Worm (Caenorhabditis elegans) whole organism, late embryonic: ENCODE data around the gene vps-8.

Experiments
- C08G9.2 ChIP-seq: sonication (generic microtip); optimal IDR thresholded peaks from 2 replicates; lab custom pipeline; 2016; ENCODE audit warnings: mild to moderate bottlenecking, missing genetic modification characterization, moderate library complexity, missing compliant biosample characterization
- F13H6.1 ChIP-seq: sonication (generic microtip); optimal IDR thresholded peaks from 2 replicates; lab custom pipeline; 2016; ENCODE audit warnings: missing genetic modification characterization, missing compliant biosample characterization
- Y22D7AL.16 ChIP-seq: sonication (generic microtip); optimal IDR thresholded peaks from 2 replicates; lab custom pipeline; 2016; ENCODE audit warnings: missing genetic modification characterization, missing compliant biosample characterization
- ahr-1 ChIP-seq: sonication (generic microtip); optimal IDR thresholded peaks from 2 replicates; lab custom pipeline; 2016; ENCODE audit warnings: missing genetic modification characterization, missing compliant biosample characterization
- ceh-19 ChIP-seq: fragments of 200-800 bp; sonication (Bioruptor generic); optimal IDR thresholded peaks from 2 replicates; lab custom pipeline; 2018; ENCODE audit warnings: mild to moderate bottlenecking, missing genetic modification characterization, missing compliant biosample characterization
- ceh-22 ChIP-seq: sonication (generic microtip); optimal IDR thresholded peaks from 2 replicates; lab custom pipeline; 2017; ENCODE audit warnings: missing biosample characterization, missing genetic modification characterization
- ceh-30 ChIP-seq: fragments of 150-350 bp; optimal IDR thresholded peaks from 2 replicates; lab custom pipeline; 2014; ENCODE audit warnings: missing biosample characterization, missing genetic modification characterization
- ceh-31 ChIP-seq: sonication (generic microtip); optimal IDR thresholded peaks from 2 replicates; lab custom pipeline; 2016; ENCODE audit warnings: missing genetic modification characterization, missing compliant biosample characterization
- ceh-34 ChIP-seq: sonication (generic microtip); optimal IDR thresholded peaks from 2 replicates; lab custom pipeline; 2016; ENCODE audit warnings: mild to moderate bottlenecking, missing genetic modification characterization, missing compliant biosample characterization
- ceh-45 ChIP-seq: fragments of 200-800 bp; sonication (Bioruptor generic); IDR thresholded peaks from 2 replicates; pipeline ENCODE4 v1.3.6; 2022; ENCODE audit warnings: missing genetic modification reagents, missing genetic modification characterization, missing compliant biosample characterization
- ceh-48 ChIP-seq: sonication (generic microtip); optimal IDR thresholded peaks from 2 replicates; lab custom pipeline; 2016; ENCODE audit warnings: missing genetic modification characterization, inconsistent platforms, missing compliant biosample characterization
- che-1 ChIP-seq: sonication (generic microtip); optimal IDR thresholded peaks from 2 replicates; lab custom pipeline; 2016; ENCODE audit warnings: mild to moderate bottlenecking, missing genetic modification characterization, missing compliant biosample characterization
- fax-1 ChIP-seq: sonication (generic microtip); optimal IDR thresholded peaks from 2 replicates; lab custom pipeline; 2016; ENCODE audit warnings: missing genotype, missing genetic modification characterization, missing compliant biosample characterization
- hlh-13 ChIP-seq: fragments of 200-800 bp; sonication (Bioruptor generic); optimal IDR thresholded peaks from 2 replicates; lab custom pipeline; 2018; ENCODE audit warnings: mild to moderate bottlenecking, missing genetic modification characterization, missing compliant biosample characterization
- hlh-15 ChIP-seq: sonication (generic microtip); optimal IDR thresholded peaks from 2 replicates; lab custom pipeline; 2016; ENCODE audit warnings: missing genetic modification characterization, missing compliant biosample characterization
- hlh-6 ChIP-seq: sonication (generic microtip); optimal IDR thresholded peaks from 2 replicates; lab custom pipeline; 2016; ENCODE audit warnings: missing genotype, missing genetic modification characterization, missing compliant biosample characterization
- lim-6 ChIP-seq: sonication (generic microtip); optimal IDR thresholded peaks from 2 replicates; lab custom pipeline; 2016; ENCODE audit warnings: missing genetic modification characterization, missing compliant biosample characterization
- lin-11 ChIP-seq: fragments of 200-800 bp; sonication (Bioruptor generic); optimal IDR thresholded peaks from 2 replicates; lab custom pipeline; 2018; ENCODE audit warnings: mild to moderate bottlenecking, missing genetic modification characterization, missing compliant biosample characterization
- mec-3 ChIP-seq: sonication (generic microtip); optimal IDR thresholded peaks from 2 replicates; lab custom pipeline; 2016; ENCODE audit warnings: borderline replicate concordance, missing genetic modification characterization, missing compliant biosample characterization
- nhr-11 ChIP-seq: fragments of 150-350 bp; optimal IDR thresholded peaks from 2 replicates; lab custom pipeline; 2014; ENCODE audit warnings: missing biosample characterization, missing genetic modification characterization
- nhr-232 ChIP-seq: sonication (generic microtip); optimal IDR thresholded peaks from 2 replicates; lab custom pipeline; 2016; ENCODE audit warnings: missing genetic modification characterization, missing compliant biosample characterization
- odd-2 ChIP-seq: sonication (generic microtip); optimal IDR thresholded peaks from 2 replicates; lab custom pipeline; 2017; ENCODE audit warnings: antibody characterized with exemption, mild to moderate bottlenecking, missing genetic modification characterization, missing compliant biosample characterization
- pag-3 ChIP-seq: sonication (generic microtip); optimal IDR thresholded peaks from 2 replicates; lab custom pipeline; 2016; ENCODE audit warnings: missing compliant biosample characterization, missing genetic modification characterization, borderline replicate concordance
- pat-9 ChIP-seq: fragments of 200-800 bp; sonication (Bioruptor generic); optimal IDR thresholded peaks from 2 replicates; lab custom pipeline; 2018; ENCODE audit warnings: mild to moderate bottlenecking, missing genetic modification characterization, moderate library complexity, missing compliant biosample characterization
- pha-4 ChIP-seq: fragments of 150-350 bp; optimal IDR thresholded peaks from 2 replicates; lab custom pipeline; 2018; ENCODE audit warnings: missing biosample characterization, missing genetic modification reagents, missing genetic modification characterization
- pros-1 ChIP-seq: fragments of 150-350 bp; optimal IDR thresholded peaks from 2 replicates; lab custom pipeline; 2014; ENCODE audit warnings: missing biosample characterization, missing genetic modification reagents, missing genetic modification characterization
- rnt-1 ChIP-seq: sonication (generic microtip); optimal IDR thresholded peaks from 2 replicates; lab custom pipeline; 2016; ENCODE audit warnings: missing genetic modification characterization, missing compliant biosample characterization
- sox-2 ChIP-seq: fragments of 200-800 bp; sonication (Bioruptor generic); IDR thresholded peaks from 2 replicates; pipeline ENCODE4 v1.3.6; 2022; ENCODE audit warnings: missing genetic modification reagents, missing genetic modification characterization, missing compliant biosample characterization
- syd-9 ChIP-seq: sonication (generic microtip); optimal IDR thresholded peaks from 2 replicates; lab custom pipeline; 2016; ENCODE audit warnings: mild to moderate bottlenecking, missing genetic modification characterization, moderate library complexity, missing compliant biosample characterization
- tbx-2 ChIP-seq: sonication (generic microtip); optimal IDR thresholded peaks from 2 replicates; lab custom pipeline; 2016; ENCODE audit warnings: missing genetic modification characterization, missing compliant biosample characterization
- unc-42 ChIP-seq: sonication (generic microtip); optimal IDR thresholded peaks from 2 replicates; lab custom pipeline; 2016; ENCODE audit warnings: missing genotype, missing genetic modification characterization, missing compliant biosample characterization
- zip-5 ChIP-seq: sonication (generic microtip); optimal IDR thresholded peaks from 2 replicates; lab custom pipeline; 2016; ENCODE audit warnings: missing genetic modification characterization, missing compliant biosample characterization
- ztf-16 ChIP-seq: sonication (generic microtip); optimal IDR thresholded peaks from 2 replicates; lab custom pipeline; 2017; ENCODE audit warnings: missing genetic modification characterization, missing compliant biosample characterization

The vps-8 gene

ce11 chrIV:12302885-12303284, 27.1 kb upstream of the vps-8 start:
- no peak for TF ChIP-seq F13H6.1 (tag; lab: Kevin White, UChicago)
- TF ChIP-seq pat-9 (tag; lab: Kevin White, UChicago), result no peak
- TF ChIP-seq lim-6 (tag; lab: Kevin White, UChicago), result no peak
- no peak for TF ChIP-seq pros-1 (tag; lab: Kevin White, UChicago)

DNA sequence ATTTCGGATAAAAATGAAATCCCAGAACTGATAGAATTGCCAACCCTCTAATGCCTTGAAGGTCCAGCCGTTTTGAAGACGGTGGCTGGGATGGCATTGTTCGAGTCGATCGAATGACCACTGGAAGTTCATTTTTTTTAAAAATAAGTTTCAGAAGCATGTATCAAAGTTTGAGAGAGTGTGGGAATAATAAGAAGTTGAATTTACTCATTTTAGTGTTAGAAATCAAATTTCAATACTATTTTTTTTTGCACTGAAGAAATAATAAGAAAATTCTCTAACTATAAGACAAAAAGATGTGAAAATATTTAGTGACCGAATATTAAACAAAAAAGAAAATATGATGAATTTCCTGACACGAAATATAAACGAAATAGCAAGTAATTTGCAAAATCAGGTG, 25.4 kb upstream of the vps-8 start, which contains the start of gene oac-59:
TSS of gene oac-59 (minus strand) at position 101 of the 400 bp plus-strand sequence.
- TF ChIP-seq ceh-19 (GFP tag; lab: Kevin White, UChicago) (no peak), ceh-45 (no peak), ceh-22 (no peak), ahr-1 (tag; lab: Kevin White, UChicago) (no peak), unc-42 (tag; lab: Kevin White, UChicago) (no peak), zip-5 (tag; lab: Kevin White, UChicago) (no peak), pag-3 (tag; lab: Kevin White, UChicago) (no peak), ztf-16 (tag; lab: Kevin White, UChicago) (no peak), ceh-30 (tag; lab: Kevin White, UChicago) (no peak), sox-2 (GFP tag; lab: Robert Waterston, UW) (no peak), fax-1 (tag; lab: Kevin White, UChicago) (no peak), lim-6 (tag; lab: Kevin White, UChicago) (no peak)

DNA sequence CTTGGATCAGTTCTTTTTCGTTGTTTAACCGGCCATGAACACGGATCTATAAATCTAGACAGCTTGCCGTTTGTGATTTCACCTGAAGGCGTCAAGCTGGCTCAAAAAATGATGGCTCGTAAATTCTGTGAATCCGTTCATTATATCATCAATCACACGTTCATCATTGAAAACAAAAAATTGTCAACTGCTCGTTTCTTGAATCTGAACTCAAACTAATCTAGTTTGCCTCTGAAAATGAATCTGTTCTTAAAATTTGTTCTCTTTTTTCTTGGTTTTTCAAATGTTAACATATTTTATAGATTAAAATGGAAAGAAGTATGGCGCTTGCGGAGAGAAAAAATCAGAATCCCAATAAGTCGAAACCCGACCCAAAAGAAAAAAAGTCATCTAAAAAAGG, 15.0 kb upstream of the vps-8 start, which contains the start of gene C42C1.8:
TSS of gene C42C1.8 (plus strand) at position 301 of the 400 bp plus-strand sequence.
- no peak for TF ChIP-seq odd-2 (tag; lab: Kevin White, UChicago)
- TF ChIP-seq pros-1 (tag; lab: Kevin White, UChicago), result no peak
- TF ChIP-seq pha-4 (tag; lab: Kevin White, UChicago), result no peak
- no peak for TF ChIP-seq nhr-232
- no peak for TF ChIP-seq mec-3

DNA sequence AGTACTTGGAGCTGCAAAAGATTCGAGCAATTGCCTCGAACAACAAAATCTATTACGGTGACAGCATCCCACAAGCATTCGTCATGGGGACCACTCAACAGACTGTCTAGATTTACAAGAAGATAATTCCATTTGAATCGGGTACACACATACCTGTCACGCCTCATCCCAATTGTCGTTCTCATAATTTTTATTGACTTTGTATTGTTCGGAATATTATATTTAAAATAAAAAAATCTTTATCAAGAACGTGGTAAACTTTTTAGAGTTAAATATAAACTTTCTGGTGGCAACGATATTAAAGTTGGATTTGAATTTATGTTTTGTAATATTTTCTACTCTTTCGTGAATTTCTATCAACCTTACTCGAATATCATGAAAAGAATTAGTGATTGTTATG, 13.4 kb upstream of the vps-8 start, which contains the start of gene C42C1.9:
TSS of gene C42C1.9 (plus strand) at position 301 of the 400 bp plus-strand sequence.
- TF ChIP-seq ceh-34 (tag; lab: Kevin White, UChicago), result no peak
- TF ChIP-seq syd-9 (tag; lab: Kevin White, UChicago), result no peak
- no peak for TF ChIP-seq che-1
- no peak for TF ChIP-seq rnt-1 (tag; lab: Kevin White, UChicago)
- no peak for TF ChIP-seq lin-11 (tag; lab: Kevin White, UChicago)
- no peak for TF ChIP-seq ceh-19 (GFP tag; lab: Kevin White, UChicago)
- no peak for TF ChIP-seq nhr-232
- no peak for TF ChIP-seq ceh-45

- no peak for TF ChIP-seq hlh-6 (tag; lab: Kevin White, UChicago)
These were observed 11.8 kb upstream of the vps-8 start, which contains the start of gene erl-1 for ce11 chrIV:12287628-12288027. Gene erl-1 (plus strand): TSS chrIV:12287928.

DNA sequence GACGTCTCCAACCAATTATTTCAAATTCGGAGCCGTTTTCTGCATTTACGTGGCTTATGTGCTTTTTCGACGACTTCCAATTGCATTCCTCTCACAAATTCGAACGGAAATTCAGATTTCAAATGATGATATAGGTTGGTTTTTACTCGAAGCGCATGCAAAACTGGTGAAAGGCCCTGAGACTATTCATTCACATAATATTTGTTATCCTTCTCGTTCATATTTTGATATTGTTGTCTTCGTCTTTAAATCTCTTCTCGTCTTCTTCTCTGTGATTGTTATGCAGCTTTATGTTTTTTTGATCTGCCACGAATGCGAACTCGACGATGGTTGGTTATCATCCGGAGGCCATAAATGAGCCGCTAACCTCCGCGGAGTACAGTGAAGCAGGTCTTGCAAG, 7.1 kb upstream of the vps-8 start, which contains the start of gene hpo-12:
TSS of gene hpo-12 (plus strand) at position 301 of the 400 bp plus-strand sequence.
- no peak for TF ChIP-seq fax-1 (tag; lab: Kevin White, UChicago)
- TF ChIP-seq rnt-1 (tag; lab: Kevin White, UChicago), result no peak
- TF ChIP-seq nhr-11 (tag; lab: Kevin White, UChicago), result no peak
- no peak for TF ChIP-seq C08G9.2 (tag; lab: Kevin White, UChicago)
- TF ChIP-seq pag-3 (tag; lab: Kevin White, UChicago), result no peak
- TF ChIP-seq ceh-31 (tag; lab: Kevin White, UChicago), result no peak

ce11 chrIV:12282157-12282789, 6.5 kb upstream of the vps-8 start, which contains the start of the genes C42C1.12 and C42C1.19:
Gene C42C1.12 (minus strand): TSS chrIV:12282207.
Gene C42C1.19 (plus strand): TSS chrIV:12282739.
- TF ChIP-seq Y22D7AL.16 (tag; lab: Kevin White, UChicago) (no peak), ceh-48 (tag; lab: Kevin White, UChicago) (no peak), che-1 (no peak), hlh-15 (tag; lab: Kevin White, UChicago) (no peak), ceh-31 (tag; lab: Kevin White, UChicago) (no peak), hlh-13 (GFP tag; lab: Kevin White, UChicago) (no peak), tbx-2 (no peak)
